Worm (Caenorhabditis elegans): ENCODE measurements around the gene F57G12.1.

DNA sequence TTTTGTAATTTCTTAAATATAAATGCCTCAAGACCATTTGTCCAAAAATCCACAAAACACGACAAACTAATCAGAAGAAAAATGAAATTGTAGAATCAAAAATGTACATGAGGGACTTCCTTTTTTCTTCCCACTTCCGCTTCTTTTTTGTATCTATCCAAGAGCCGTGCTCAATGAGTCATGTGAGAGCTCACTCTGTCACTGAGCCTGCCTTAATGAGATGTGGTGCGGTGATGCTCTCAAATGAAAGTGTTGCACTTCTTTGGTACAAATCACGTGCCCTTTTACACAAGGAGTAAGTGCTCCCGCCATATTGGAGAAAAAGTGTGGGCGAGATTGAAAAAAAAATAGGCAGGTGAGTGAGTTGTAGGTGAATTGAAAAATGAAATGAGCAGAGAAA, 32.9 kb upstream of the F57G12.1 start:
- TF ChIP-seq hmbx-1 (tag; optimal IDR thresholded peaks at IDR 0.05) (no peak), ama-1 (optimal IDR thresholded peaks at IDR 0.05) (no peak), tbx-11 (GFP tag; IDR thresholded peaks at IDR 0.05) (no peak), B0310.2 (tag; optimal IDR thresholded peaks at IDR 0.05) (no peak), flt-1 (GFP tag; IDR thresholded peaks at IDR 0.05) (no peak), tra-4 (tag; optimal IDR thresholded peaks at IDR 0.05) (no peak), ceh-36 (tag; optimal IDR thresholded peaks at IDR 0.05) (no peak)

Measured in whole organism, early embryonic.